Worm (Caenorhabditis elegans) whole organism, L4 larva: ENCODE measurements around the gene F54C9.14.

Experiments used
- T20F7.1 ChIP-seq: fragments of 200-800 bp; sonication (Bioruptor generic); optimal IDR thresholded peaks from 2 replicates; lab custom pipeline; 2018; ENCODE audit warnings: mild to moderate bottlenecking, missing genetic modification characterization, missing compliant biosample characterization
- T26A8.4 ChIP-seq: fragments of 200-800 bp; sonication (Bioruptor generic); IDR thresholded peaks from 2 replicates; pipeline ENCODE4 v1.3.6; 2022; ENCODE audit warnings: missing genetic modification characterization, missing compliant biosample characterization
- Y105C5A.15 ChIP-seq: fragments of 200-800 bp; sonication (Bioruptor generic); IDR thresholded peaks from 2 replicates; pipeline ENCODE4 v1.3.6; 2022; ENCODE audit warnings: missing genetic modification characterization, missing compliant biosample characterization
- aha-1 ChIP-seq: fragments of 150-350 bp; peaks from one replicate; lab custom pipeline; 2014; ENCODE audit warnings: missing biosample characterization, missing genetic modification characterization
- ama-1 ChIP-seq: fragments of 150-350 bp; optimal IDR thresholded peaks from 2 replicates; lab custom pipeline; 2014; ENCODE audit warnings: inconsistent platforms, mixed read lengths
- ceh-20 ChIP-seq: fragments of 200-800 bp; sonication (Bioruptor generic); IDR thresholded peaks from 2 replicates; pipeline ENCODE4 v1.3.6; 2022; ENCODE audit warnings: missing genetic modification reagents, missing genetic modification characterization, missing compliant biosample characterization
- ceh-32 ChIP-seq: sonication (generic microtip); optimal IDR thresholded peaks from 2 replicates; lab custom pipeline; 2016; ENCODE audit warnings: mild to moderate bottlenecking, missing genetic modification characterization, missing compliant biosample characterization; ENCODE audit not compliant: poor library complexity
- ces-1 ChIP-seq: fragments of 150-350 bp; sonication (generic microtip); optimal IDR thresholded peaks from 4 replicates; lab custom pipeline; 2014; ENCODE audit warnings: missing biosample characterization, missing genetic modification reagents, missing genetic modification characterization
- daf-12 ChIP-seq: fragments of 150-350 bp; optimal IDR thresholded peaks from 2 replicates; lab custom pipeline; 2014; ENCODE audit warnings: missing biosample characterization, missing genetic modification reagents, missing genetic modification characterization
- daf-16 ChIP-seq, 3 experiments: sonication (generic microtip); optimal IDR thresholded peaks; 2 replicates each; lab custom pipeline; 2016 to 2017; ENCODE audit warnings: missing genetic modification characterization in 3 of 3, missing genetic modification reagents in 3 of 3, mild to moderate bottlenecking in 2 of 3, missing compliant biosample characterization in 2 of 3, missing biosample characterization in 1 of 3, moderate library complexity in 1 of 3
- daf-19 ChIP-seq: fragments of 200-800 bp; sonication (Bioruptor generic); conservative IDR thresholded peaks from 2 replicates; pipeline ENCODE4 v1.3.6; 2022; ENCODE audit warnings: missing genetic modification characterization, missing compliant biosample characterization
- dmd-6 ChIP-seq: fragments of 200-800 bp; sonication (Bioruptor generic); IDR thresholded peaks from 2 replicates; pipeline ENCODE4 v1.3.6; 2022; ENCODE audit warnings: missing genetic modification reagents, missing genetic modification characterization, missing compliant biosample characterization
- dpl-1 ChIP-seq: fragments of 150-350 bp; optimal IDR thresholded peaks from 2 replicates; lab custom pipeline; 2014; ENCODE audit warnings: missing biosample characterization, missing genetic modification reagents, missing genetic modification characterization
- duxl-1 ChIP-seq: sonication (generic microtip); optimal IDR thresholded peaks from 2 replicates; lab custom pipeline; 2016; ENCODE audit warnings: mild to moderate bottlenecking, missing genetic modification characterization, moderate library complexity, missing compliant biosample characterization; ENCODE audit not compliant: poor library complexity
- dve-1 ChIP-seq: sonication (generic microtip); optimal IDR thresholded peaks from 2 replicates; lab custom pipeline; 2017; ENCODE audit warnings: antibody characterized with exemption, mild to moderate bottlenecking, missing genetic modification characterization, missing compliant biosample characterization; ENCODE audit not compliant: insufficient read depth
- gei-8 ChIP-seq: fragments of 200-800 bp; sonication (Bioruptor generic); optimal IDR thresholded peaks from 2 replicates; lab custom pipeline; 2018; ENCODE audit warnings: mild to moderate bottlenecking, missing genetic modification characterization, missing compliant biosample characterization
- hlh-30 ChIP-seq: sonication (generic microtip); optimal IDR thresholded peaks from 2 replicates; lab custom pipeline; 2017; ENCODE audit warnings: antibody characterized with exemption, mild to moderate bottlenecking, missing genetic modification characterization, missing compliant biosample characterization; ENCODE audit not compliant: insufficient read depth
- hmg-1.1 ChIP-seq: fragments of 200-800 bp; sonication (Bioruptor generic); IDR thresholded peaks from 2 replicates; pipeline ENCODE4 v1.3.6; 2022; ENCODE audit warnings: missing genetic modification reagents, missing genetic modification characterization, missing compliant biosample characterization
- lim-7 ChIP-seq: fragments of 200-800 bp; sonication (Bioruptor generic); IDR thresholded peaks from 2 replicates; pipeline ENCODE4 v1.3.6; 2022; ENCODE audit warnings: missing genetic modification characterization, missing compliant biosample characterization
- lin-15B ChIP-seq: fragments of 150-350 bp; sonication (generic microtip); optimal IDR thresholded peaks from 3 replicates; lab custom pipeline; 2014; ENCODE audit warnings: missing biosample characterization, missing genetic modification characterization
- lin-38 ChIP-seq: fragments of 200-800 bp; sonication (Bioruptor generic); IDR thresholded peaks from 2 replicates; pipeline ENCODE4 v1.3.6; 2022; ENCODE audit warnings: missing genetic modification reagents, missing genetic modification characterization, missing compliant biosample characterization
- lir-3 ChIP-seq: sonication (generic microtip); optimal IDR thresholded peaks from 2 replicates; lab custom pipeline; 2016; ENCODE audit warnings: mild to moderate bottlenecking, missing genetic modification characterization, missing compliant biosample characterization
- lsy-2 ChIP-seq, 2 experiments: fragments of 150-350 bp in 1 of 2; sonication (generic microtip) in 1 of 2; optimal IDR thresholded peaks; 2 replicates each; lab custom pipeline; 2014 to 2017; ENCODE audit warnings: missing biosample characterization in 2 of 2, missing genetic modification characterization in 2 of 2
- mes-2 ChIP-seq: sonication (generic microtip); optimal IDR thresholded peaks from 2 replicates; lab custom pipeline; 2016; ENCODE audit warnings: missing genotype, mild to moderate bottlenecking, missing genetic modification characterization, missing compliant biosample characterization; ENCODE audit not compliant: poor library complexity, severe bottlenecking
- mxl-2 ChIP-seq: fragments of 200-800 bp; sonication (Bioruptor generic); conservative IDR thresholded peaks from 2 replicates; pipeline ENCODE4 v1.3.6; 2022; ENCODE audit warnings: missing genetic modification reagents, missing genetic modification characterization, missing compliant biosample characterization
- nhr-25 ChIP-seq: sonication (generic microtip); optimal IDR thresholded peaks from 2 replicates; lab custom pipeline; 2017; ENCODE audit warnings: missing genetic modification characterization, mild to moderate bottlenecking, missing compliant biosample characterization, antibody characterized with exemption, moderate library complexity, borderline replicate concordance; ENCODE audit not compliant: insufficient read depth
- pqm-1 ChIP-seq: sonication (generic microtip); optimal IDR thresholded peaks from 2 replicates; lab custom pipeline; 2017; ENCODE audit warnings: missing biosample characterization, missing genetic modification characterization
- skn-1 ChIP-seq: fragments of 150-350 bp; optimal IDR thresholded peaks from 2 replicates; lab custom pipeline; 2014; ENCODE audit warnings: missing biosample characterization, missing genetic modification characterization
- snpc-4 ChIP-seq: fragments of 150-350 bp; optimal IDR thresholded peaks from 2 replicates; lab custom pipeline; 2014; ENCODE audit warnings: missing biosample characterization, missing genetic modification characterization
- spr-1 ChIP-seq: sonication (generic microtip); optimal IDR thresholded peaks from 2 replicates; lab custom pipeline; 2016; ENCODE audit warnings: mild to moderate bottlenecking, missing genetic modification characterization, missing compliant biosample characterization
- unc-39 ChIP-seq: sonication (generic microtip); optimal IDR thresholded peaks from 2 replicates; lab custom pipeline; 2017; ENCODE audit warnings: missing biosample characterization, missing genetic modification characterization
- unc-62 ChIP-seq, 3 experiments: fragments of 150-350 bp in 1 of 3; sonication (generic microtip); optimal IDR thresholded peaks in 2 of 3; peaks in 1 of 3; 1 replicate in 1 of 3; 2 replicates in 2 of 3; lab custom pipeline; 2014 to 2017; ENCODE audit warnings: missing biosample characterization in 3 of 3, missing genetic modification characterization in 3 of 3, missing genetic modification reagents in 3 of 3, missing genotype in 1 of 3
- zag-1 ChIP-seq: fragments of 150-350 bp; optimal IDR thresholded peaks from 2 replicates; lab custom pipeline; 2014; ENCODE audit warnings: missing biosample characterization, missing genetic modification characterization
- ztf-7 ChIP-seq: fragments of 150-350 bp; optimal IDR thresholded peaks from 2 replicates; lab custom pipeline; 2014; ENCODE audit warnings: missing biosample characterization, missing genetic modification characterization

The F54C9.14 gene

DNA sequence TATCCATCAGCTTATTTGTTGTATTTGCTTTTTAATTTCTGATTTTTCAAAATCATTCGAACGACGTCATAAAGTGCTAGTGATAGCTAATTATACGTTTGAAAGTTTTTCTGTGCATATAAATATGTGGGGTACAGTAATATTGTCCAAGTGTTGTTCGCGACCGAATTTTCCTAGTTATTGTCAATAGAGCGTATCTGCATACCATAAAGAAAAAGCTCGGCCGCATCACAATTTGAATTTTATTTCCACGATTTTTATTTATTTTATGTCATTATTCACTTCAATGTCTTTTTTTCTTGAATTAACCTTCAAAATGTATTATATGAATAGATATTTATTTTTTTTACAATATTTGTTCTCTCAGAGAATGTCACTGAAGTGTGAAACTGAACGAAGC, 45.3 kb upstream of the F54C9.14 start, which contains the start of gene rnh-2 (continued):
- no peak for TF ChIP-seq spr-1
- TF ChIP-seq pqm-1 (tag; lab: Kevin White, UChicago), result peak; percentile 0

- peak; percentile 41; the same call in 1 of the 2 replicates for TF ChIP-seq lin-38
- TF ChIP-seq snpc-4 (tag; lab: Kevin White, UChicago), result no peak
Observed at ce11 chrII:8518210-8518609, 43.9 kb upstream of the F54C9.14 start, which contains the start of gene T13H5.8. Gene T13H5.8 (plus strand): TSS chrII:8518510.

- TF ChIP-seq T26A8.4 (no peak), dmd-6 (GFP tag; lab: Robert Waterston, UW) (no peak)
Observed at ce11 chrII:8520625-8521024, 41.5 kb upstream of the F54C9.14 start, which contains the start of gene cht-2. Gene cht-2 (plus strand): TSS chrII:8520925.

DNA sequence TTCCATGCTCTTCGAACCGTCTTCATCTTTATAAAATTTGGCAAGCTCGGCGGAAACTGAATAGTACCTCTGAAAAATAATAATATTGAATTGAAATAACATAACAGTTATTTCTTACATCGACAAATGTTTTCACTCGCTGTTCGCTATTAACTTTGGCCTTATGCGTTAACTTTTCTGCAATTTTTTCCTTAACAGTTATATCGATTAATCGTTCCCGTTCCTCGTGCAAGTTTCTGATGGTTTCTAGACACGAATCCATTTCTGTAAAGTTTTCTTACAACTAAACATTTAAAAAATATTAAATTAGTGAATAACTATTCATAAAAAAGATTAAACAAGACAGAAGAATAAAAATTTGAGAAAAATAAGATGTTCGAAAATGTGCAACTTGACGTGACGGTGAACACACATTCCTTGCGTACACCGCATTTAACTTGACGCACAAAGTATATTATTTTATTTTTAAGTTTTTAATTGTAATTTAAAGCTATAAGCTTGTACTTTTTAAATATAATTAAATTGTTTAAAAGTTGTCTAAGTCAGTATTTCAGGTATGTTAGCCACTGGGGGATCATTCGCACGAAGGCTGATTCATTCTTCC, 36.9 kb upstream of the F54C9.14 start, which contains the start of the genes prp-9 and mrps-18B:
Gene prp-9, minus strand, starts transcription at position 264 of the 604 bp plus-strand sequence.
Gene mrps-18B, plus strand, starts transcription at position 549 of the 604 bp plus-strand sequence.
- TF ChIP-seq ces-1 (GFP tag; lab: Kevin White, UChicago), result no peak
- TF ChIP-seq daf-19 (GFP tag; lab: Robert Waterston, UW), result no peak
- no peak for TF ChIP-seq snpc-4 (tag; lab: Kevin White, UChicago)
- no peak for TF ChIP-seq pqm-1 (tag; lab: Kevin White, UChicago)
- peak; percentile 54 for TF ChIP-seq dpl-1 (GFP tag; lab: Kevin White, UChicago)
- no peak for TF ChIP-seq Y105C5A.15 (GFP tag; lab: Robert Waterston, UW)
- TF ChIP-seq unc-62 (GFP tag; optimal IDR thresholded peaks at IDR 0.05 in 1 of 2; lab: Kevin White, UChicago), result peak in 1 of 2 experiments; percentile 90
- TF ChIP-seq unc-62 (tag; optimal IDR thresholded peaks at IDR 0.05; lab: Kevin White, UChicago), result no peak
- peak in 1 of 2 experiments; percentile 78 for TF ChIP-seq lsy-2 (tag; optimal IDR thresholded peaks at IDR 0.05; lab: Kevin White, UChicago)
- no peak for TF ChIP-seq gei-8 (GFP tag; lab: Kevin White, UChicago)
- TF ChIP-seq daf-16 (GFP tag; optimal IDR thresholded peaks at IDR 0.05; lab: Kevin White, UChicago), result no peak
- TF ChIP-seq daf-16 (tag; optimal IDR thresholded peaks at IDR 0.05; lab: Kevin White, UChicago), result peak; percentile 25
- TF ChIP-seq lir-3, result no peak
- TF ChIP-seq hlh-30 (tag; lab: Kevin White, UChicago), result peak; percentile 23
- no peak for TF ChIP-seq daf-12
- no peak for TF ChIP-seq spr-1
- no peak for TF ChIP-seq lin-15B (tag; lab: Kevin White, UChicago)
- peak; percentile 81 for TF ChIP-seq mes-2 (tag; lab: Kevin White, UChicago)
- peak; percentile 66 for TF ChIP-seq T20F7.1 (GFP tag; lab: Kevin White, UChicago)

DNA sequence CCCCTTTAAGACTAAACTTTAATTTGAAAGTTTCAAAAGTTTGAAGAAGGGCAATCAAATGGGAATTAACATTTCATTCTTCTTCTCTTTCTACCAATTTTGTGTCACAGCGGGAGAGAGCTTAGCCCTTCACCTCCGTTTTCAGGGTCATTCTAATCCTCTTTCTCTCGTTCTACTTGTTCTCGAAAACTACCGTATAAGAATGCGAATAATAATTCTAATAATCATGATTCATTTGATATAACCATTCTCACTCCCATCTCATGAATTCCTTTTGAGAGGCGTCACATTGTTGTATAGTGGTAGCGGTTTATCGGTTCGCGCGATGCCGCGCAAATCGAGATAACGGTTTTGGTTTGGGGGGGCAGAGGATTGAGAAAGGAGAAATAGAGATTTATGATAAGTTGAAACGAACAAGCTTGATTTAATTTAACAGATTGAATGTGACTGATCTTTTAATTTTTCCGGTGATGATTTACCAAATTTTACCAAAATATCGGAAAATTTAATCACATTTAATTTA, 32.9 kb upstream of the F54C9.14 start:
- 0 out of 2 replicates have a peak, but pooled peaks have one; percentile 31 for TF ChIP-seq hmg-1.1
- peak; percentile 39 for TF ChIP-seq aha-1 (tag; lab: Kevin White, UChicago)
- no peak for TF ChIP-seq unc-39 (tag; lab: Kevin White, UChicago)

ce11 chrII:8531181-8531759, 30.8 kb upstream of the F54C9.14 start, which contains the start of gene gldi-7:
Gene gldi-7 (minus strand): TSS chrII:8531222.
- TF ChIP-seq pqm-1 (tag; lab: Kevin White, UChicago) (peak; percentile 63), ztf-7 (tag; lab: Kevin White, UChicago) (no peak), aha-1 (tag; lab: Kevin White, UChicago) (peak; percentile 64)

- TF ChIP-seq ama-1 (lab: Kevin White, UChicago) (no peak), nhr-25 (no peak), ceh-20 (no peak), skn-1 (no peak), dve-1 (tag; lab: Kevin White, UChicago) (no peak), duxl-1 (no peak), mxl-2 (GFP tag; lab: Robert Waterston, UW) (no peak), lim-7 (GFP tag; lab: Robert Waterston, UW) (no peak), ceh-32 (tag; lab: Kevin White, UChicago) (no peak), zag-1 (tag; lab: Kevin White, UChicago) (no peak)
Observed at ce11 chrII:8532015-8532414, 30.1 kb upstream of the F54C9.14 start.
